Worm (Caenorhabditis elegans) whole organism, L1 larva: ENCODE data around the gene dhps-1.

Experiments
- C04F5.9 ChIP-seq: sonication (generic microtip); optimal IDR thresholded peaks from 2 replicates; lab custom pipeline; 2016; ENCODE audit warnings: missing genetic modification characterization, missing compliant biosample characterization
- alr-1 ChIP-seq: fragments of 200-800 bp; sonication (Bioruptor generic); optimal IDR thresholded peaks from 2 replicates; lab custom pipeline; 2018; ENCODE audit warnings: borderline replicate concordance, mild to moderate bottlenecking, missing genetic modification characterization, missing compliant biosample characterization
- ama-1 ChIP-seq: fragments of 150-350 bp; optimal IDR thresholded peaks from 2 replicates; lab custom pipeline; 2014
- ceh-82 ChIP-seq, 3 experiments: fragments of 150-350 bp in 1 of 3; sonication (generic microtip) in 2 of 3; optimal IDR thresholded peaks; 2 replicates each; lab custom pipeline; 2014 to 2017; ENCODE audit warnings: missing biosample characterization in 3 of 3, missing genetic modification characterization in 3 of 3
- dsc-1 ChIP-seq: sonication (generic microtip); optimal IDR thresholded peaks from 2 replicates; lab custom pipeline; 2016; ENCODE audit warnings: mild to moderate bottlenecking, missing genetic modification characterization, missing compliant biosample characterization
- efl-1 ChIP-seq, 4 experiments: fragments of 150-350 bp; optimal IDR thresholded peaks in 3 of 4; peaks in 1 of 4; 1 replicate in 1 of 4; 2 replicates in 3 of 4; lab custom pipeline; 2014; ENCODE audit warnings: missing biosample characterization in 2 of 4, missing genetic modification characterization in 2 of 4, missing genetic modification reagents in 2 of 4
- egl-13 ChIP-seq: sonication (generic microtip); optimal IDR thresholded peaks from 2 replicates; lab custom pipeline; 2016; ENCODE audit warnings: missing genotype, missing genetic modification reagents, missing genetic modification characterization, missing compliant biosample characterization
- ets-5 ChIP-seq: fragments of 200-800 bp; sonication (Bioruptor generic); IDR thresholded peaks from 2 replicates; pipeline ENCODE4 v1.3.6; 2022; ENCODE audit warnings: missing genetic modification characterization, missing compliant biosample characterization
- fkh-10 ChIP-seq: sonication (generic microtip); optimal IDR thresholded peaks from 2 replicates; lab custom pipeline; 2017; ENCODE audit warnings: missing biosample characterization, missing genetic modification reagents, missing genetic modification characterization
- fkh-4 ChIP-seq: sonication (generic microtip); optimal IDR thresholded peaks from 2 replicates; lab custom pipeline; 2016; ENCODE audit warnings: missing compliant biosample characterization, missing genetic modification characterization, borderline replicate concordance
- grh-1 ChIP-seq: fragments of 200-800 bp; sonication (Bioruptor generic); IDR thresholded peaks from 2 replicates; pipeline ENCODE4 v1.3.6; 2022; ENCODE audit warnings: missing genetic modification reagents, missing genetic modification characterization, missing compliant biosample characterization
- hlh-17 ChIP-seq: fragments of 200-800 bp; sonication (Bioruptor generic); optimal IDR thresholded peaks from 2 replicates; lab custom pipeline; 2018; ENCODE audit warnings: missing genetic modification characterization, mild to moderate bottlenecking, missing compliant biosample characterization, moderate library complexity, borderline replicate concordance
- hlh-4 ChIP-seq: sonication (generic microtip); optimal IDR thresholded peaks from 2 replicates; lab custom pipeline; 2016; ENCODE audit warnings: mild to moderate bottlenecking, missing genetic modification characterization, missing compliant biosample characterization
- lin-13 ChIP-seq: fragments of 150-350 bp; optimal IDR thresholded peaks from 2 replicates; lab custom pipeline; 2014; ENCODE audit warnings: missing biosample characterization, missing genetic modification reagents, missing genetic modification characterization
- lin-35 ChIP-seq, 2 experiments: fragments of 150-350 bp; optimal IDR thresholded peaks; 2 replicates each; lab custom pipeline; 2014; ENCODE audit warnings: missing biosample characterization in 2 of 2, missing genetic modification characterization in 2 of 2, missing genetic modification reagents in 2 of 2
- lin-39 ChIP-seq: fragments of 150-350 bp; optimal IDR thresholded peaks from 2 replicates; lab custom pipeline; 2014; ENCODE audit warnings: missing biosample characterization, missing genetic modification reagents, missing genetic modification characterization
- lir-3 ChIP-seq: sonication (generic microtip); optimal IDR thresholded peaks from 2 replicates; lab custom pipeline; 2016; ENCODE audit warnings: mild to moderate bottlenecking, missing genetic modification characterization, moderate library complexity, missing compliant biosample characterization; ENCODE audit not compliant: poor library complexity
- lsy-2 ChIP-seq, 2 experiments: fragments of 150-350 bp; optimal IDR thresholded peaks; 2 replicates each; lab custom pipeline; 2014; ENCODE audit warnings: missing biosample characterization in 2 of 2, missing genetic modification characterization in 2 of 2
- mab-9 ChIP-seq: fragments of 200-800 bp; sonication (Bioruptor generic); IDR thresholded peaks from 2 replicates; pipeline ENCODE4 v1.3.6; 2022; ENCODE audit warnings: missing genetic modification reagents, missing genetic modification characterization, missing compliant biosample characterization
- mdl-1 ChIP-seq, 2 experiments: fragments of 150-350 bp; optimal IDR thresholded peaks; 2 replicates each; lab custom pipeline; 2014 to 2017; ENCODE audit warnings: missing biosample characterization in 2 of 2, missing genetic modification characterization in 2 of 2, inconsistent platforms in 1 of 2
- nhr-11 ChIP-seq: fragments of 150-350 bp; optimal IDR thresholded peaks from 2 replicates; lab custom pipeline; 2014; ENCODE audit warnings: missing biosample characterization, missing genetic modification characterization
- nhr-20 ChIP-seq: sonication (generic microtip); optimal IDR thresholded peaks from 2 replicates; lab custom pipeline; 2016; ENCODE audit warnings: mild to moderate bottlenecking, missing genetic modification characterization, missing compliant biosample characterization
- nhr-237 ChIP-seq: fragments of 150-350 bp; optimal IDR thresholded peaks from 2 replicates; lab custom pipeline; 2014; ENCODE audit warnings: missing biosample characterization, missing genetic modification characterization
- nhr-71 ChIP-seq: sonication (generic microtip); optimal IDR thresholded peaks from 2 replicates; lab custom pipeline; 2016; ENCODE audit warnings: mild to moderate bottlenecking, missing genetic modification characterization, moderate library complexity, missing compliant biosample characterization
- nhr-77 ChIP-seq: fragments of 150-350 bp; optimal IDR thresholded peaks from 2 replicates; lab custom pipeline; 2014; ENCODE audit warnings: missing biosample characterization, missing genetic modification characterization
- nhr-84 ChIP-seq: sonication (generic microtip); optimal IDR thresholded peaks from 2 replicates; lab custom pipeline; 2017; ENCODE audit warnings: missing biosample characterization, missing genetic modification characterization
- nhr-85 ChIP-seq: sonication (generic microtip); peaks from one replicate; lab custom pipeline; 2016; ENCODE audit warnings: missing genetic modification characterization, inconsistent platforms, missing compliant biosample characterization
- nhr-90 ChIP-seq: sonication (generic microtip); optimal IDR thresholded peaks from 2 replicates; lab custom pipeline; 2016; ENCODE audit warnings: mild to moderate bottlenecking, missing genetic modification characterization, missing compliant biosample characterization; ENCODE audit not compliant: poor library complexity
- pqm-1 ChIP-seq: sonication (generic microtip); optimal IDR thresholded peaks from 3 replicates; lab custom pipeline; 2017; ENCODE audit warnings: missing biosample characterization, missing genetic modification characterization
- skn-1 ChIP-seq: fragments of 150-350 bp; optimal IDR thresholded peaks from 2 replicates; lab custom pipeline; 2014; ENCODE audit warnings: missing biosample characterization, missing genetic modification characterization
- sox-4 ChIP-seq: sonication (generic microtip); optimal IDR thresholded peaks from 2 replicates; lab custom pipeline; 2016; ENCODE audit warnings: missing genetic modification characterization, missing compliant biosample characterization
- sup-37 ChIP-seq: fragments of 200-800 bp; sonication (Bioruptor generic); optimal IDR thresholded peaks from 2 replicates; lab custom pipeline; 2018; ENCODE audit warnings: mild to moderate bottlenecking, missing genetic modification characterization, missing compliant biosample characterization
- swsn-7 ChIP-seq: sonication (generic microtip); optimal IDR thresholded peaks from 2 replicates; lab custom pipeline; 2016; ENCODE audit warnings: missing genetic modification characterization, missing compliant biosample characterization
- tlp-1 ChIP-seq: fragments of 150-350 bp; optimal IDR thresholded peaks from 2 replicates; lab custom pipeline; 2014; ENCODE audit warnings: missing biosample characterization, missing genetic modification characterization
- unc-62 ChIP-seq: fragments of 150-350 bp; optimal IDR thresholded peaks from 2 replicates; lab custom pipeline; 2014; ENCODE audit warnings: missing biosample characterization, missing genetic modification reagents, missing genetic modification characterization
- unc-86 ChIP-seq: sonication (generic microtip); optimal IDR thresholded peaks from 2 replicates; lab custom pipeline; 2016; ENCODE audit warnings: missing genetic modification characterization, missing compliant biosample characterization
- vab-15 ChIP-seq: sonication (generic microtip); optimal IDR thresholded peaks from 2 replicates; lab custom pipeline; 2017; ENCODE audit warnings: missing genotype, mild to moderate bottlenecking, missing genetic modification characterization, missing compliant biosample characterization
- zip-4 ChIP-seq: fragments of 200-800 bp; sonication (Bioruptor generic); optimal IDR thresholded peaks from 2 replicates; lab custom pipeline; 2018; ENCODE audit warnings: mild to moderate bottlenecking, missing genetic modification characterization, moderate library complexity, missing compliant biosample characterization
- ztf-4 ChIP-seq: fragments of 150-350 bp; optimal IDR thresholded peaks from 2 replicates; lab custom pipeline; 2014; ENCODE audit warnings: missing biosample characterization, missing genetic modification characterization

The dhps-1 gene

ce11 chrII:11974048-11974995, 18.5 kb upstream of the dhps-1 start (continued):
- TF ChIP-seq nhr-90 (tag; lab: Kevin White, UChicago) (peak; percentile 24), nhr-84 (tag; lab: Kevin White, UChicago) (no peak), sup-37 (GFP tag; lab: Kevin White, UChicago) (no peak), lin-13 (GFP tag; lab: Kevin White, UChicago) (peak; percentile 22), vab-15 (no peak), lin-35 (GFP tag; optimal IDR thresholded peaks at IDR 0.05; lab: Kevin White, UChicago) (peak in 1 of 2 experiments; percentile 43), mab-9 (GFP tag; lab: Robert Waterston, UW) (peak; percentile 28; the same call in 1 of the 2 replicates), grh-1 (GFP tag; lab: Robert Waterston, UW) (no peak; the same call in 1 of the 2 replicates), fkh-10 (no peak), alr-1 (tag; lab: Kevin White, UChicago) (no peak), sox-4 (tag; lab: Kevin White, UChicago) (no peak), nhr-237 (tag; lab: Kevin White, UChicago) (no peak), fkh-4 (tag; lab: Kevin White, UChicago) (no peak), nhr-71 (tag; lab: Kevin White, UChicago) (peak; percentile 77), dsc-1 (tag; lab: Kevin White, UChicago) (peak; percentile 18), lir-3 (tag; lab: Kevin White, UChicago) (peak; percentile 26), hlh-4 (no peak), skn-1 (no peak), nhr-20 (tag; lab: Kevin White, UChicago) (peak; percentile 60), ztf-4 (tag; lab: Kevin White, UChicago) (peak; percentile 67), lsy-2 (tag; optimal IDR thresholded peaks at IDR 0.05; lab: Kevin White, UChicago) (peak; percentile 41 to 59), swsn-7 (peak; percentile 30), unc-86 (tag; lab: Kevin White, UChicago) (no peak)

- TF ChIP-seq lin-39 (tag; lab: Kevin White, UChicago): no peak
- no peak for TF ChIP-seq nhr-11 (tag; lab: Kevin White, UChicago)
- peak; percentile 53 for TF ChIP-seq ama-1 (lab: Kevin White, UChicago)
- peak in 1 of 3 experiments; percentile 7 for TF ChIP-seq ceh-82 (tag; optimal IDR thresholded peaks at IDR 0.05; lab: Kevin White, UChicago)
These were observed 16.0 kb upstream of the dhps-1 start for ce11 chrII:11976727-11977259.

ce11 chrII:11977363-11977762, 15.4 kb upstream of the dhps-1 start, which contains the start of gene Y17G7B.21:
TSS of gene Y17G7B.21 (minus strand) at chrII:11977661.
- TF ChIP-seq grh-1 (GFP tag; lab: Robert Waterston, UW): 0 out of 2 replicates have a peak, but pooled peaks have one; percentile 21
- TF ChIP-seq pqm-1 (tag; lab: Kevin White, UChicago): no peak
- TF ChIP-seq C04F5.9 (tag; lab: Kevin White, UChicago): no peak
- no peak for TF ChIP-seq nhr-71 (tag; lab: Kevin White, UChicago)
- TF ChIP-seq ceh-82 (tag; optimal IDR thresholded peaks at IDR 0.05; lab: Kevin White, UChicago): no peak
- peak; percentile 1 for TF ChIP-seq egl-13 (tag; lab: Kevin White, UChicago)
- TF ChIP-seq tlp-1 (tag; lab: Kevin White, UChicago): no peak
- TF ChIP-seq zip-4 (GFP tag; lab: Kevin White, UChicago): no peak
- TF ChIP-seq nhr-77 (tag; lab: Kevin White, UChicago): peak; percentile 6
- TF ChIP-seq unc-62 (GFP tag; lab: Kevin White, UChicago): no peak
- TF ChIP-seq hlh-17: peak; percentile 72
- TF ChIP-seq nhr-85: peak; percentile 82
- TF ChIP-seq ets-5: no peak
- TF ChIP-seq efl-1 (optimal IDR thresholded peaks at IDR 0.05; lab: Kevin White, UChicago): no peak
- peak in 1 of 2 experiments; percentile 91 for TF ChIP-seq efl-1 (GFP tag; optimal IDR thresholded peaks at IDR 0.05 in 1 of 2; lab: Kevin White, UChicago)
- TF ChIP-seq sup-37 (GFP tag; lab: Kevin White, UChicago): no peak
- TF ChIP-seq mdl-1 (tag; optimal IDR thresholded peaks at IDR 0.05; lab: Kevin White, UChicago): no peak
- no peak for TF ChIP-seq sox-4 (tag; lab: Kevin White, UChicago)
